Fruit fly (Drosophila melanogaster): ENCODE data around the gene CG18170.

CG18170 gene

DNA sequence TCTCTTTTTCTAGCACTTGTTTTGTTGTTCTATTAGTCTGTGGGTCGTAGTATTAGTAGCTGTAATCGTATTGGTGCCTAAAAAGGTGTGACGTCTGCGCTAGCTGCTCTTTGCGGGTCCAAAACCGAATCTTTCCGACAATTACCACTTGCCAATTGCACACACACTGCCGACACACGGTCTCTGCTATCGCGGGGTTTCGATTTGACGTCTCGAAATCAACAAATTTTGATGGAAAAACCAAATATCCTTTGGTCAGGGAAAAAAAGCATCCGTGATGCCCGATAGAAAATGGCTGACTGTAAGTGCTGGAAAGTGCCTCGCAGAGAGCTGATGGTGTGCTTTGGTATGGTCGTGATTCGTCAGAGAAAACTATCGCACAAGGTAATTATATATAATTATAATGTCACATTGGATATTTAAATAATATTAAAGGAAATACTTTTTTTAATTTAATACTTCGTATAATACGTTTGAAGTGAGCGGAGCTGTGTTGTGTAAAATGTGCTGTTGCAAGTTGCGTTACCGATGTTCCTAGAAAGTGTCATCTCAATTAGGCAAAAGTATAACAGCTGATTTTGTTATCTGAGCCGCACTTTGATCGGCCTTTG lies 44.5 kb upstream of the CG18170 start, which contains the start of the genes Pex10 and CG12099 (continued):
- TF ChIP-seq CG34376 (GFP tag; optimal IDR thresholded peaks at IDR 0.05) (peak; percentile 85), Adf1 (GFP tag; IDR thresholded peaks at IDR 0.05) (peak; percentile 75), HLH54F (GFP tag; optimal IDR thresholded peaks at IDR 0.05) (peak; percentile 72), croc (GFP tag; conservative IDR thresholded peaks at IDR 0.05) (peak; percentile 90), CG34224 (GFP tag; IDR thresholded peaks at IDR 0.05; ENCODE audit: partially characterized antibody) (peak; percentile 89), chn (GFP tag; optimal IDR thresholded peaks at IDR 0.05) (peak; percentile 81), CG43689 (GFP tag; IDR thresholded peaks at IDR 0.05) (peak; percentile 69; the same call in 1 of the 2 replicates), Jarid2 (GFP tag; optimal IDR thresholded peaks at IDR 0.05) (peak; percentile 61), CG4854 (GFP tag; optimal IDR thresholded peaks at IDR 0.05) (peak; percentile 74), psq (GFP tag; optimal IDR thresholded peaks at IDR 0.05) (peak; percentile 72), ems (GFP tag; optimal IDR thresholded peaks at IDR 0.05) (peak; percentile 76), CG15479 (GFP tag; optimal IDR thresholded peaks at IDR 0.05) (peak; percentile 30), E2f2 (GFP tag; IDR thresholded peaks at IDR 0.05) (peak; percentile 71), nerfin-1 (tag; optimal IDR thresholded peaks at IDR 0.05) (peak; percentile 82), CG4707 (GFP tag; optimal IDR thresholded peaks at IDR 0.05) (peak; percentile 45), CG2678 (tag; optimal IDR thresholded peaks at IDR 0.05) (peak; percentile 86), CG17359 (tag; optimal IDR thresholded peaks at IDR 0.05) (peak; percentile 85), Optix (GFP tag; IDR thresholded peaks at IDR 0.05) (peak; percentile 92), CG8281 (tag; optimal IDR thresholded peaks at IDR 0.05) (no peak), Nf-YB (GFP tag; optimal IDR thresholded peaks at IDR 0.05) (peak; percentile 72), HLH3B (GFP tag; IDR thresholded peaks at IDR 0.05) (peak; percentile 88), da (GFP tag; optimal IDR thresholded peaks at IDR 0.05) (no peak), disco-r (GFP tag; optimal IDR thresholded peaks at IDR 0.05) (peak; percentile 13), rib (GFP tag; IDR thresholded peaks at IDR 0.05) (peak; percentile 85), stc (GFP tag; IDR thresholded peaks at IDR 0.05) (peak; percentile 74), fd102C (GFP tag; optimal IDR thresholded peaks at IDR 0.05) (peak; percentile 49), CG6254 (GFP tag; optimal IDR thresholded peaks at IDR 0.05) (peak; percentile 62), trem (tag; optimal IDR thresholded peaks at IDR 0.05) (peak; percentile 92), HHEX (GFP tag; optimal IDR thresholded peaks at IDR 0.05) (peak; percentile 76), ttk (GFP tag; IDR thresholded peaks at IDR 0.05) (peak; percentile 83), CG6272 (GFP tag; IDR thresholded peaks at IDR 0.05) (peak; percentile 94), Nf-YC (tag; optimal IDR thresholded peaks at IDR 0.05) (peak; percentile 86), CG13287 (GFP tag; IDR thresholded peaks at IDR 0.05; ENCODE audit: partially characterized antibody) (peak; percentile 95), Abd-B (GFP tag; optimal IDR thresholded peaks at IDR 0.05) (peak; percentile 88), NC2β (GFP tag; optimal IDR thresholded peaks at IDR 0.05) (peak; percentile 27), slp2 (GFP tag; optimal IDR thresholded peaks at IDR 0.05) (peak; percentile 0), row (GFP tag; IDR thresholded peaks at IDR 0.05) (peak; percentile 98), ftz-f1 (GFP tag; optimal IDR thresholded peaks at IDR 0.05) (peak; percentile 15), CG31224 (GFP tag; IDR thresholded peaks at IDR 0.05) (peak; percentile 80; the same call in 1 of the 2 replicates), luna (GFP tag; optimal IDR thresholded peaks at IDR 0.05) (no peak), HmgZ (tag; optimal IDR thresholded peaks at IDR 0.05) (peak; percentile 84), Bgb (GFP tag; IDR thresholded peaks at IDR 0.05; ENCODE audit: partially characterized antibody) (peak; percentile 89), Sox102F (GFP tag; optimal IDR thresholded peaks at IDR 0.05) (no peak), CG7839 (tag; optimal IDR thresholded peaks at IDR 0.05) (peak; percentile 85), emc (GFP tag; optimal IDR thresholded peaks at IDR 0.05) (peak; percentile 21), CG6175 (GFP tag; IDR thresholded peaks at IDR 0.05) (peak; percentile 84), repo (GFP tag; optimal IDR thresholded peaks at IDR 0.05) (no peak), CG1603 (tag; optimal IDR thresholded peaks at IDR 0.05) (peak; percentile 80), CG9437 (GFP tag; optimal IDR thresholded peaks at IDR 0.05) (peak; percentile 83), dmrt99B (tag; optimal IDR thresholded peaks at IDR 0.05) (no peak)

All from whole organism, embryonic.